Worm (Caenorhabditis elegans): ENCODE results near the gene C53C7.3.

DNA sequence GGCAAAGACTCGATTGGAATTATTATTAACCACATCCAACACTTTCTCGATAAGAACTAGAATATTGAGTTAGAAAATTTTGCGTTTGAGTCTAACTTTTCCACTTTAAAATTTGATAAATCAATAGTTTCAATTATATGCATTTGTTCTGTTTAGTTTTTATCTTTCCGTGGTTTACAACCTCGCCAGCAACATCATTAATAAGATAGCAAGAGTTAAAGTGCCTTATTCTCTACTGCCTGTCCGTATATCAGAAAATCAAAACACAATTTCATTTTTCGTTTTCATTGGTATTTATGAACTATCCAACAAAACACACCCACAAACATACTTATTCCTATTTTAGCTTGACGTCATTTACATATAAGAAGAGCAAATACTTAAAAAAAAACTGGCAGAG lies 40.2 kb downstream of the C53C7.3 start:
- no peak for TF ChIP-seq nhr-237 (tag; optimal IDR thresholded peaks at IDR 0.05)
- no peak for TF ChIP-seq unc-62 (GFP tag; optimal IDR thresholded peaks at IDR 0.05)
- TF ChIP-seq elt-3 (tag; optimal IDR thresholded peaks at IDR 0.05), result no peak
- TF ChIP-seq ztf-11 (tag; optimal IDR thresholded peaks at IDR 0.05), result no peak
- TF ChIP-seq snpc-4 (tag; optimal IDR thresholded peaks at IDR 0.05), result no peak
- no peak for TF ChIP-seq mep-1 (tag; optimal IDR thresholded peaks at IDR 0.05)
- no peak for TF ChIP-seq nhr-12 (tag; optimal IDR thresholded peaks at IDR 0.05)
- TF ChIP-seq lsy-2 (tag; optimal IDR thresholded peaks at IDR 0.05), result no peak
- no peak for TF ChIP-seq blmp-1 (tag; optimal IDR thresholded peaks at IDR 0.05)
- no peak for TF ChIP-seq unc-120 (tag; optimal IDR thresholded peaks at IDR 0.05; ENCODE audit: poor library complexity, severe bottlenecking)
- no peak for TF ChIP-seq unc-39 (tag; optimal IDR thresholded peaks at IDR 0.05)
- TF ChIP-seq nhr-28 (tag; optimal IDR thresholded peaks at IDR 0.05), result no peak
- no peak for TF ChIP-seq ces-1 (GFP tag; optimal IDR thresholded peaks at IDR 0.05)
